Fruit fly (Drosophila melanogaster) whole organism, prepupa: ENCODE measurements around the gene CG6055.

Experiments used
- CG11294 ChIP-seq: fragments of 200-800 bp; sonication (Bioruptor generic); IDR thresholded peaks from 2 replicates; pipeline ENCODE4 v1.3.6; 2022; ENCODE audit warnings: missing biosample characterization, missing genetic modification characterization
- CG11902 ChIP-seq: fragments of 200-800 bp; sonication (Bioruptor generic); optimal IDR thresholded peaks from 3 replicates; lab custom pipeline; 2016; ENCODE audit warnings: missing biosample characterization, missing genetic modification characterization
- CG32006 ChIP-seq: fragments of 200-800 bp; sonication (Bioruptor generic); optimal IDR thresholded peaks from 3 replicates; lab custom pipeline; 2017; ENCODE audit warnings: missing biosample characterization, mild to moderate bottlenecking, missing genetic modification characterization
- CG6854 ChIP-seq: fragments of 200-800 bp; sonication (Bioruptor generic); optimal IDR thresholded peaks from 2 replicates; lab custom pipeline; 2017; ENCODE audit warnings: missing biosample characterization, mild to moderate bottlenecking, missing genetic modification characterization
- Eip78C ChIP-seq: fragments of 200-800 bp; sonication (Bioruptor generic); peaks from one replicate; lab custom pipeline; 2016; ENCODE audit warnings: missing biosample characterization, missing genetic modification characterization
- OdsH ChIP-seq: fragments of 200-800 bp; sonication (Bioruptor generic); optimal IDR thresholded peaks from 3 replicates; lab custom pipeline; 2016; ENCODE audit warnings: missing biosample characterization, missing genetic modification characterization
- Sox15 ChIP-seq: fragments of 200-800 bp; sonication (Bioruptor generic); optimal IDR thresholded peaks from 3 replicates; lab custom pipeline; 2016; ENCODE audit warnings: missing biosample characterization, missing genetic modification characterization
- eg ChIP-seq: fragments of 200-800 bp; sonication (Bioruptor generic); IDR thresholded peaks from 3 replicates; pipeline ENCODE4 v1.3.6; 2022; ENCODE audit warnings: missing biosample characterization, missing genetic modification characterization
- esn ChIP-seq: fragments of 200-800 bp; sonication (Bioruptor generic); optimal IDR thresholded peaks from 2 replicates; lab custom pipeline; 2016; ENCODE audit warnings: missing biosample characterization, mild to moderate bottlenecking, missing genetic modification characterization, moderate library complexity
- fd59A ChIP-seq: fragments of 200-800 bp; sonication (Bioruptor generic); optimal IDR thresholded peaks from 2 replicates; lab custom pipeline; 2017; ENCODE audit warnings: missing biosample characterization, mild to moderate bottlenecking, missing genetic modification characterization, missing genetic modification reagents
- net ChIP-seq: fragments of 200-800 bp; sonication (Bioruptor generic); optimal IDR thresholded peaks from 3 replicates; lab custom pipeline; 2016; ENCODE audit warnings: missing biosample characterization, missing genetic modification characterization
- svp ChIP-seq: fragments of 200-800 bp; sonication (Bioruptor generic); peaks from one replicate; lab custom pipeline; 2016; ENCODE audit warnings: missing biosample characterization, missing genetic modification characterization

- TF ChIP-seq Sox15 (GFP tag; lab: Kevin White, UChicago) (no peak), CG11294 (GFP tag; lab: Robert Waterston, UW) (no peak), CG6854 (no peak), fd59A (GFP tag; lab: Kevin White, UChicago) (no peak), svp (GFP tag; lab: Kevin White, UChicago) (no peak), eg (GFP tag; lab: Robert Waterston, UW) (no peak), esn (no peak), Eip78C (GFP tag; lab: Kevin White, UChicago) (peak; percentile 50), OdsH (peak; percentile 19), net (GFP tag; lab: Kevin White, UChicago) (no peak), CG11902 (GFP tag; lab: Kevin White, UChicago) (no peak), CG32006 (GFP tag; lab: Kevin White, UChicago) (no peak)
Observed at dm6 chr2L:7436492-7437324, 29.6 kb upstream of the CG6055 start.
